Fruit fly (Drosophila melanogaster): ENCODE data around the gene CG32847.

- no peak for TF ChIP-seq ttk (optimal IDR thresholded peaks at IDR 0.05)
- no peak for TF ChIP-seq Myc (optimal IDR thresholded peaks at IDR 0.05)
- TF ChIP-seq psq (optimal IDR thresholded peaks at IDR 0.05) = no peak
- no peak for TF ChIP-seq insv (optimal IDR thresholded peaks at IDR 0.05)
Measured at dm6 chr3L:15098659-15099512, 22.5 kb upstream of the CG32847 start.

All from Kc167 (cell line).